Worm (Caenorhabditis elegans): ENCODE measurements around the gene lrpc-1.

Gene lrpc-1

ce11 chrV:5593406-5593805 lies 19.6 kb downstream of the lrpc-1 start, which contains the start of gene mrpl-48:
mrpl-48 (plus strand) TSS chrV:5593706.
- TF ChIP-seq hlh-15 (tag; optimal IDR thresholded peaks at IDR 0.05) (no peak), elt-4 (tag; optimal IDR thresholded peaks at IDR 0.05) (no peak), ets-4 (tag; optimal IDR thresholded peaks at IDR 0.05) (no peak)

ce11 chrV:5592323-5592722 lies 20.7 kb downstream of the lrpc-1 start, which contains the start of gene vps-37:
vps-37 (plus strand) TSS chrV:5592700.
- TF ChIP-seq unc-3 (GFP tag; conservative IDR thresholded peaks at IDR 0.05) (no peak), unc-3 (tag; optimal IDR thresholded peaks at IDR 0.05) (peak; percentile 47), ceh-14 (tag; optimal IDR thresholded peaks at IDR 0.05) (peak; percentile 36), ets-4 (tag; optimal IDR thresholded peaks at IDR 0.05) (no peak), unc-42 (tag; optimal IDR thresholded peaks at IDR 0.05) (peak; percentile 90), ceh-30 (tag; optimal IDR thresholded peaks at IDR 0.05) (peak; percentile 44), ceh-48 (tag; optimal IDR thresholded peaks at IDR 0.05) (peak; percentile 35), K02D7.2 (tag; optimal IDR thresholded peaks at IDR 0.05) (peak; percentile 2), sox-2 (GFP tag; IDR thresholded peaks at IDR 0.05) (no peak), unc-55 (GFP tag; optimal IDR thresholded peaks at IDR 0.05) (peak; percentile 57), ceh-31 (tag; optimal IDR thresholded peaks at IDR 0.05) (peak; percentile 58), nfya-1 (tag; optimal IDR thresholded peaks at IDR 0.05) (peak; percentile 59), elt-2 (tag; optimal IDR thresholded peaks at IDR 0.05) (peak; percentile 27), ahr-1 (tag; optimal IDR thresholded peaks at IDR 0.05) (no peak), ceh-34 (tag; optimal IDR thresholded peaks at IDR 0.05) (peak; percentile 8), madf-2 (tag; optimal IDR thresholded peaks at IDR 0.05) (peak; percentile 19), pax-1 (tag; optimal IDR thresholded peaks at IDR 0.05) (peak; percentile 61), zip-5 (tag; optimal IDR thresholded peaks at IDR 0.05) (peak; percentile 3), ref-2 (tag; optimal IDR thresholded peaks at IDR 0.05) (no peak)

- TF ChIP-seq ztf-16 (tag; optimal IDR thresholded peaks at IDR 0.05): no peak
- TF ChIP-seq F13H6.1 (tag; optimal IDR thresholded peaks at IDR 0.05): no peak
- TF ChIP-seq odd-2 (tag; optimal IDR thresholded peaks at IDR 0.05): no peak
- no peak for TF ChIP-seq ceh-24 (tag; optimal IDR thresholded peaks at IDR 0.05)
- no peak for TF ChIP-seq ttx-3 (tag; optimal IDR thresholded peaks at IDR 0.05)
- no peak for TF ChIP-seq fkh-10 (GFP tag; optimal IDR thresholded peaks at IDR 0.05)
- no peak for TF ChIP-seq pag-3 (tag; optimal IDR thresholded peaks at IDR 0.05; ENCODE audit: borderline replicate concordance)
- no peak for TF ChIP-seq nhr-232 (tag; optimal IDR thresholded peaks at IDR 0.05)
- TF ChIP-seq lin-11 (tag; optimal IDR thresholded peaks at IDR 0.05): no peak
Observed at ce11 chrV:5591887-5592286, 21.1 kb downstream of the lrpc-1 start.

DNA sequence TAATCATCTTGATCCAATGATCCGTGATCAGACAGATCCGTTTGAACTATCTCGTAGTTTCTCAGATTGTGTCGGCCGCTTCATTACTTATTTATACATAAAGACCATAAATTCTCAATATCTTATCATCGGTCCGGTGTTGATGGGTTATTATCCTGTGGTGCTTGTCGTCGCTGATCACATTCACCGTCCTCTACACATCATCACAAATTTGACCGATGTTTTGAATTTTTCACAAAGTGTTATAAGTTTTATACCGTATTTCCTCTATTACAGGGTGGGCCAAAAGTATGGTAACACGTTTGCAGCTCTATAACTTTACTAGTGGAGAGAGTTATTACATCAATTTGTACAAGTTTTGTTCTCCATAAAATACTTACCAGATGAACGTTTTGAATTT lies 25.1 kb downstream of the lrpc-1 start:
- TF ChIP-seq che-1 (tag; optimal IDR thresholded peaks at IDR 0.05): no peak
- TF ChIP-seq K02D7.2 (tag; optimal IDR thresholded peaks at IDR 0.05): no peak
- TF ChIP-seq ceh-48 (tag; optimal IDR thresholded peaks at IDR 0.05): no peak
- no peak for TF ChIP-seq nhr-11 (tag; optimal IDR thresholded peaks at IDR 0.05)
- TF ChIP-seq eyg-1 (tag; optimal IDR thresholded peaks at IDR 0.05): no peak

DNA sequence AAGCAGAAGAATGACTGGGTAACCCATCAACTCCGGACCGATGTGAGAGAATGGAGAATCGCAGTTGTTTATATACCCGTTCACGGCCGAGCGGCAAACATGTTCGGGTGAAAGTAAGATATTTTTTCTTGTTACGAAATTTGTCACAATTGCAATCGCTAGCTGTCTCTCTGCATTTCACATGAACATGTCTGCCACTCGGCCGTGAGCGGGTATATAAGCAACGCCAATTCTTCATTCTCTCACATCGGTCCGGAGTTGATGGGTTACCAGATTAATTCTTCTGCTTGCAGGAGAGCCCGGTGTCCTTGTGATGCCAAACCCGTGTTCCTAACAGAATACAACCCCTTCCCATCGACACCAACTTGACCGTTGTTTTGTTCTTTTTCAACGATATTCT lies 26.0 kb downstream of the lrpc-1 start:
- TF ChIP-seq odd-2 (tag; optimal IDR thresholded peaks at IDR 0.05) (no peak), unc-86 (tag; optimal IDR thresholded peaks at IDR 0.05) (no peak), ztf-16 (tag; optimal IDR thresholded peaks at IDR 0.05) (no peak), syd-9 (tag; optimal IDR thresholded peaks at IDR 0.05) (no peak), ets-4 (tag; optimal IDR thresholded peaks at IDR 0.05) (no peak), sox-4 (tag; optimal IDR thresholded peaks at IDR 0.05) (no peak), eyg-1 (tag; optimal IDR thresholded peaks at IDR 0.05) (no peak), pat-9 (tag; optimal IDR thresholded peaks at IDR 0.05) (no peak), elt-2 (tag; optimal IDR thresholded peaks at IDR 0.05) (no peak), pha-4 (tag; optimal IDR thresholded peaks at IDR 0.05) (no peak), ceh-34 (tag; optimal IDR thresholded peaks at IDR 0.05) (no peak), nhr-11 (tag; optimal IDR thresholded peaks at IDR 0.05) (no peak), hlh-13 (GFP tag; optimal IDR thresholded peaks at IDR 0.05) (no peak), ceh-22 (tag; optimal IDR thresholded peaks at IDR 0.05) (no peak), sox-2 (GFP tag; IDR thresholded peaks at IDR 0.05) (no peak), elt-4 (tag; optimal IDR thresholded peaks at IDR 0.05) (no peak)
